Fruit fly (Drosophila melanogaster) whole organism, embryonic: Measurements from ENCODE around the gene Nost.
A peak's percentile ranks its signal among the peaks of the same experiment; 100 is the strongest.

ENCODE experiments used
- Awh ChIP-seq: fragments of 200-800 bp; sonication (Bioruptor generic); IDR thresholded peaks from 2 replicates; pipeline ENCODE4, ENCODE4 v1.3.6; 2022; ENCODE audit warnings: missing biosample characterization, missing genetic modification characterization
- B-H1 ChIP-seq: fragments of 200-800 bp; sonication (Bioruptor generic); IDR thresholded peaks from 3 replicates; pipeline ENCODE4 v1.3.6; 2022; ENCODE audit warnings: missing biosample characterization, missing genetic modification characterization
- Bgb ChIP-seq: fragments of 200-800 bp; sonication (Bioruptor generic); IDR thresholded peaks from 2 replicates; pipeline ENCODE4 v1.3.6; 2022; ENCODE audit warnings: missing biosample characterization, missing genetic modification characterization; ENCODE audit not compliant: partially characterized antibody
- CG10274 ChIP-seq: fragments of 200-800 bp; sonication (Bioruptor generic); optimal IDR thresholded peaks from 3 replicates; lab custom pipeline; 2017; ENCODE audit warnings: missing biosample characterization, mild to moderate bottlenecking, missing genetic modification characterization
- CG11398 ChIP-seq: fragments of 200-800 bp; sonication (Bioruptor generic); optimal IDR thresholded peaks from 2 replicates; lab custom pipeline; 2016; ENCODE audit warnings: missing biosample characterization, missing genetic modification characterization
- CG12104 ChIP-seq: fragments of 200-800 bp; sonication (Bioruptor generic); optimal IDR thresholded peaks from 3 replicates; lab custom pipeline; 2016; ENCODE audit warnings: missing biosample characterization, missing genetic modification characterization
- CG12155 ChIP-seq: fragments of 200-800 bp; sonication (Bioruptor generic); optimal IDR thresholded peaks from 3 replicates; lab custom pipeline; 2016; ENCODE audit warnings: missing biosample characterization, missing genetic modification characterization
- CG1233 ChIP-seq: fragments of 200-800 bp; sonication (Bioruptor generic); optimal IDR thresholded peaks from 4 replicates; lab custom pipeline; 2018; ENCODE audit warnings: missing biosample characterization, mild to moderate bottlenecking, missing genetic modification characterization
- CG12391 ChIP-seq: fragments of 200-800 bp; sonication (Bioruptor generic); optimal IDR thresholded peaks from 3 replicates; lab custom pipeline; 2018; ENCODE audit warnings: missing biosample characterization, mild to moderate bottlenecking, missing genetic modification characterization, moderate library complexity
- CG15601 ChIP-seq: fragments of 200-800 bp; sonication (Bioruptor generic); optimal IDR thresholded peaks from 3 replicates; lab custom pipeline; 2019; ENCODE audit warnings: missing biosample characterization, mild to moderate bottlenecking, missing genetic modification characterization, moderate library complexity
- CG16779 ChIP-seq: fragments of 200-800 bp; sonication (Bioruptor generic); IDR thresholded peaks from 2 replicates; pipeline ENCODE4 v1.3.6; 2022; ENCODE audit warnings: missing biosample characterization, missing genetic modification characterization
- CG17186 ChIP-seq: fragments of 200-800 bp; sonication (Bioruptor generic); optimal IDR thresholded peaks from 3 replicates; lab custom pipeline; 2017; ENCODE audit warnings: missing biosample characterization, missing genetic modification reagents, missing genetic modification characterization
- CG17328 ChIP-seq: fragments of 200-800 bp; sonication (Bioruptor generic); IDR thresholded peaks from 2 replicates; pipeline ENCODE4 v1.3.6; 2022; ENCODE audit warnings: missing biosample characterization, missing genetic modification characterization
- CG17361 ChIP-seq: fragments of 200-800 bp; sonication (Bioruptor generic); IDR thresholded peaks from 3 replicates; pipeline ENCODE4 v1.3.6; 2022; ENCODE audit warnings: missing biosample characterization, missing genetic modification characterization
- CG2199 ChIP-seq: fragments of 200-800 bp; sonication (Bioruptor generic); IDR thresholded peaks from 3 replicates; pipeline ENCODE4 v1.3.6; 2022; ENCODE audit warnings: missing biosample characterization, missing genetic modification characterization
- CG33557 ChIP-seq: fragments of 200-800 bp; sonication (Bioruptor generic); optimal IDR thresholded peaks from 2 replicates; lab custom pipeline; 2019; ENCODE audit warnings: missing biosample characterization, mild to moderate bottlenecking, missing genetic modification characterization, moderate library complexity
- CG4360 ChIP-seq: fragments of 200-800 bp; sonication (Bioruptor generic); IDR thresholded peaks from 2 replicates; pipeline ENCODE4 v1.3.6; 2022; ENCODE audit warnings: missing biosample characterization, missing genetic modification characterization
- CG6813 ChIP-seq: fragments of 200-800 bp; sonication (Bioruptor generic); optimal IDR thresholded peaks from 2 replicates; lab custom pipeline; 2017; ENCODE audit warnings: missing biosample characterization, missing genetic modification characterization, mild to moderate bottlenecking, moderate library complexity, missing genetic modification reagents
- CG7963 ChIP-seq: fragments of 200-800 bp; sonication (Bioruptor generic); IDR thresholded peaks from 3 replicates; pipeline ENCODE4 v1.3.6; 2022; ENCODE audit warnings: missing biosample characterization, missing genetic modification characterization; ENCODE audit not compliant: partially characterized antibody
- CG9437 ChIP-seq: fragments of 200-800 bp; sonication (Bioruptor generic); optimal IDR thresholded peaks from 2 replicates; lab custom pipeline; 2018; ENCODE audit warnings: missing biosample characterization, mild to moderate bottlenecking, missing genetic modification characterization
- CG9609 ChIP-seq: fragments of 200-800 bp; sonication (Bioruptor generic); optimal IDR thresholded peaks from 3 replicates; lab custom pipeline; 2016; ENCODE audit warnings: missing biosample characterization, missing genetic modification characterization
- CG9932 ChIP-seq: fragments of 200-800 bp; sonication (Bioruptor generic); IDR thresholded peaks from 2 replicates; pipeline ENCODE4 v1.3.6; 2022; ENCODE audit warnings: missing biosample characterization, missing genetic modification characterization
- Eip74EF ChIP-seq, 2 experiments: fragments of 200-800 bp in 1 of 2; fragments of >200 bp in 1 of 2; sonication (Bioruptor generic) in 1 of 2; optimal IDR thresholded peaks; 2 replicates each; lab custom pipeline; 2017 to 2019; ENCODE audit warnings: missing biosample characterization in 2 of 2, missing genetic modification characterization in 2 of 2, mild to moderate bottlenecking in 1 of 2, moderate library complexity in 1 of 2
- HmgD ChIP-seq: fragments of 200-800 bp; sonication (Bioruptor generic); optimal IDR thresholded peaks from 3 replicates; lab custom pipeline; 2016; ENCODE audit warnings: missing biosample characterization, missing genetic modification characterization
- Nf-YB ChIP-seq: fragments of 200-800 bp; sonication (Bioruptor generic); optimal IDR thresholded peaks from 3 replicates; lab custom pipeline; 2019; ENCODE audit warnings: missing biosample characterization, mild to moderate bottlenecking, missing genetic modification characterization, moderate library complexity
- Oaz ChIP-seq: fragments of 200-800 bp; sonication (Bioruptor generic); IDR thresholded peaks from 2 replicates; pipeline ENCODE4 v1.3.6; 2022; ENCODE audit warnings: missing biosample characterization, missing genetic modification characterization
- Ptx1 ChIP-seq: fragments of 200-800 bp; sonication (Bioruptor generic); IDR thresholded peaks from 2 replicates; pipeline ENCODE4 v1.3.6; 2022; ENCODE audit warnings: missing biosample characterization, missing genetic modification characterization
- Scr ChIP-seq: fragments of 200-800 bp; sonication (Bioruptor generic); IDR thresholded peaks from 2 replicates; pipeline ENCODE4 v1.3.6; 2022; ENCODE audit warnings: missing biosample characterization, missing genetic modification characterization; ENCODE audit not compliant: partially characterized antibody
- Taf1 ChIP-seq: fragments of 200-800 bp; sonication (Bioruptor generic); IDR thresholded peaks from 2 replicates; pipeline ENCODE4 v1.3.6; 2022; ENCODE audit warnings: missing biosample characterization, missing genetic modification characterization
- bowl ChIP-seq: fragments of 200-800 bp; sonication (Bioruptor generic); IDR thresholded peaks from 2 replicates; pipeline ENCODE4 v1.3.6; 2022; ENCODE audit warnings: missing biosample characterization, missing genetic modification characterization
- ci ChIP-seq: fragments of 200-800 bp; sonication (Bioruptor generic); IDR thresholded peaks from 3 replicates; pipeline ENCODE4 v1.3.6; 2022; ENCODE audit warnings: missing biosample characterization, missing genetic modification characterization
- crc ChIP-seq: fragments of 200-800 bp; sonication (Bioruptor generic); optimal IDR thresholded peaks from 2 replicates; lab custom pipeline; 2016; ENCODE audit warnings: missing biosample characterization, missing genetic modification characterization
- dati ChIP-seq: fragments of 200-800 bp; sonication (Bioruptor generic); IDR thresholded peaks from 2 replicates; pipeline ENCODE4 v1.3.6; 2022; ENCODE audit warnings: missing biosample characterization, missing genetic modification characterization
- dm ChIP-seq: fragments of 200-800 bp; sonication (Bioruptor generic); optimal IDR thresholded peaks from 3 replicates; lab custom pipeline; 2016; ENCODE audit warnings: missing biosample characterization, missing genetic modification characterization
- gcm2 ChIP-seq: fragments of 200-800 bp; sonication (Bioruptor generic); optimal IDR thresholded peaks from 2 replicates; lab custom pipeline; 2016; ENCODE audit warnings: missing biosample characterization, missing genetic modification characterization
- gem ChIP-seq: fragments of 200-800 bp; sonication (Bioruptor generic); optimal IDR thresholded peaks from 2 replicates; lab custom pipeline; 2019; ENCODE audit warnings: missing biosample characterization, mild to moderate bottlenecking, missing genetic modification characterization, moderate library complexity
- grau ChIP-seq: fragments of 200-800 bp; optimal IDR thresholded peaks from 3 replicates; lab custom pipeline; 2019; ENCODE audit warnings: missing biosample characterization, mild to moderate bottlenecking, missing genetic modification characterization, moderate library complexity
- hbn ChIP-seq: fragments of 200-800 bp; sonication (Bioruptor generic); IDR thresholded peaks from 2 replicates; pipeline ENCODE4 v1.3.6; 2022; ENCODE audit warnings: missing biosample characterization, missing genetic modification characterization; ENCODE audit not compliant: partially characterized antibody
- maf-S ChIP-seq: fragments of 200-800 bp; sonication (Bioruptor generic); optimal IDR thresholded peaks from 2 replicates; lab custom pipeline; 2016; ENCODE audit warnings: missing biosample characterization, missing genetic modification characterization
- nau ChIP-seq: fragments of 200-800 bp; sonication (Bioruptor generic); optimal IDR thresholded peaks from 3 replicates; lab custom pipeline; 2017; ENCODE audit warnings: missing biosample characterization, mild to moderate bottlenecking, missing genetic modification characterization, missing genetic modification reagents
- odd ChIP-seq: fragments of 200-800 bp; sonication (Bioruptor generic); optimal IDR thresholded peaks from 2 replicates; lab custom pipeline; 2017; ENCODE audit warnings: missing biosample characterization, mild to moderate bottlenecking, missing genetic modification characterization
- phol ChIP-seq: fragments of 200-800 bp; sonication (Bioruptor generic); optimal IDR thresholded peaks from 3 replicates; lab custom pipeline; 2018; ENCODE audit warnings: missing biosample characterization, mild to moderate bottlenecking, missing genetic modification characterization, moderate library complexity
- salm ChIP-seq: fragments of 200-800 bp; sonication (Bioruptor generic); optimal IDR thresholded peaks from 2 replicates; lab custom pipeline; 2018; ENCODE audit warnings: missing biosample characterization, mild to moderate bottlenecking, missing genetic modification characterization
- sens-2 ChIP-seq: fragments of 200-800 bp; sonication (Bioruptor generic); IDR thresholded peaks from 2 replicates; pipeline ENCODE4 v1.3.6; 2022; ENCODE audit warnings: missing biosample characterization, missing genetic modification characterization
- sna ChIP-seq: fragments of 200-800 bp; sonication (Bioruptor generic); IDR thresholded peaks from 2 replicates; pipeline ENCODE4 v1.3.6; 2022; ENCODE audit warnings: missing biosample characterization, missing genetic modification characterization; ENCODE audit not compliant: partially characterized antibody
- sr ChIP-seq: fragments of 200-800 bp; sonication (Bioruptor generic); IDR thresholded peaks from 3 replicates; pipeline ENCODE4 v1.3.6; 2022; ENCODE audit warnings: missing biosample characterization, missing genetic modification characterization
- tna ChIP-seq: fragments of 200-800 bp; sonication (Bioruptor generic); IDR thresholded peaks from 2 replicates; pipeline ENCODE4 v1.3.6; 2022; ENCODE audit warnings: missing biosample characterization, missing genetic modification characterization; ENCODE audit not compliant: partially characterized antibody
- trh ChIP-seq: fragments of 200-800 bp; sonication (Bioruptor generic); optimal IDR thresholded peaks from 2 replicates; lab custom pipeline; 2016; ENCODE audit warnings: missing biosample characterization, missing genetic modification characterization
- vfl ChIP-seq: fragments of 200-800 bp; sonication (Bioruptor generic); optimal IDR thresholded peaks from 2 replicates; lab custom pipeline; 2016; ENCODE audit warnings: missing biosample characterization, missing genetic modification characterization
- wdn ChIP-seq: fragments of 200-800 bp; sonication (Bioruptor generic); IDR thresholded peaks from 2 replicates; pipeline ENCODE4 v1.3.6; 2022; ENCODE audit warnings: missing biosample characterization, missing genetic modification characterization

The Nost gene

DNA sequence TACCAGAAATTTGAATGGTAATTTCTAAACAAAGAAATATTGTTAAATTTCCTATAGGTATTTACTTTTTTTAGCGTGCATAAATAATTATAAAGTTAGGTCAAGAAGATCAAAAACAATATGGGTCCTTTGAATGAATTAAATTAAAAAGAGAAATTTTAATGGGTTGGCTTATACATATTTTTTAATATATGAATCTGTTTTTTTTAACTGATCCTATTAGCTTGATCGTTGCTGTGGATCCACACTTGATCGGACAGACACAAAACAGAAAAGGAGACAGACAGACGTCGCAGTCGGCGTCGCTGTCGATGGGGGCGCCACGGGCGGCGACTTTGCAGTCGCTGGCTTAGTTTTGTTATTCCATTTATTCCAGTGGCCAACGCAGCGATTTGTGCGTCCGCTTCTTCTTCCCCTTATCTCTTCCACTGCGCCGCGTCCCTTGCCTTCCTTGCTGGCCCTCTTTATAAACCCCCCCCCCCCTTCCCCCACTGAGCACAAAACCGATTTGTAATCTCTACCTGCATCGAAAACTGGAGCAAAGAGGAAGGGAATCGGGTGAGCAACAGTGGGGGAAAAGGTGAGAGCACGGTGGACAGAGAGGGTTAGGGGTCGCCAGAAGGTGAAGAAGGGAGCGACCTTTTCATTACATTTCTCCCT lies 17.9 kb downstream of the Nost start (continued):
- no peak for TF ChIP-seq CG16779 (GFP tag; lab: Robert Waterston, UW)
- TF ChIP-seq Bgb, result no peak
- no peak for TF ChIP-seq CG11398 (GFP tag; lab: Kevin White, UChicago)
- no peak for TF ChIP-seq gcm2 (GFP tag; lab: Kevin White, UChicago)
- peak; percentile 83 for TF ChIP-seq CG15601 (tag; lab: Kevin White, UChicago)
- TF ChIP-seq Awh, result peak; percentile 31; the same call in 1 of the 2 replicates
- no peak for TF ChIP-seq CG17186 (GFP tag; lab: Kevin White, UChicago)
- TF ChIP-seq tna (GFP tag; lab: Robert Waterston, UW), result no peak
- TF ChIP-seq CG4360, result 0 out of 2 replicates have a peak, but pooled peaks have one; percentile 28
- TF ChIP-seq CG12104 (GFP tag; lab: Kevin White, UChicago), result no peak
- TF ChIP-seq CG9609, result no peak
- peak; percentile 26 for TF ChIP-seq CG6813
- TF ChIP-seq sens-2, result 0 out of 2 replicates have a peak, but pooled peaks have one; percentile 35
- no peak for TF ChIP-seq B-H1
- no peak for TF ChIP-seq Oaz (GFP tag; lab: Robert Waterston, UW)
- TF ChIP-seq Scr, result no peak
- TF ChIP-seq trh (GFP tag; lab: Kevin White, UChicago), result no peak
- no peak for TF ChIP-seq HmgD (GFP tag; lab: Kevin White, UChicago)
- no peak for TF ChIP-seq dm (GFP tag; lab: Kevin White, UChicago)
- TF ChIP-seq bowl (GFP tag; lab: Robert Waterston, UW), result no peak
- peak in 1 of 2 experiments; percentile 66 for TF ChIP-seq Eip74EF (GFP tag; optimal IDR thresholded peaks at IDR 0.05; lab: Kevin White, UChicago)
- TF ChIP-seq CG1233 (GFP tag; lab: Kevin White, UChicago), result peak; percentile 55
- TF ChIP-seq CG2199 (GFP tag; lab: Robert Waterston, UW), result no peak
- peak; percentile 61 for TF ChIP-seq Nf-YB (GFP tag; lab: Kevin White, UChicago)
- TF ChIP-seq phol (tag; lab: Kevin White, UChicago), result peak; percentile 86
- TF ChIP-seq vfl (GFP tag; lab: Kevin White, UChicago), result no peak
- TF ChIP-seq nau (GFP tag; lab: Kevin White, UChicago), result no peak
- no peak for TF ChIP-seq CG9932 (GFP tag; lab: Robert Waterston, UW)
- TF ChIP-seq Taf1 (GFP tag; lab: Robert Waterston, UW), result no peak
- TF ChIP-seq maf-S (GFP tag; lab: Kevin White, UChicago), result no peak
- no peak for TF ChIP-seq CG7963 (GFP tag; lab: Robert Waterston, UW)
- peak; percentile 82 for TF ChIP-seq CG12391 (tag; lab: Kevin White, UChicago)
- peak; percentile 60; the same call in 1 of the 2 replicates for TF ChIP-seq CG17328
- TF ChIP-seq CG17361, result peak; percentile 85
- TF ChIP-seq hbn, result no peak
- TF ChIP-seq grau (tag; lab: Kevin White, UChicago), result peak; percentile 79
- TF ChIP-seq CG33557 (GFP tag; lab: Kevin White, UChicago), result peak; percentile 88
- peak; percentile 70 for TF ChIP-seq salm (tag; lab: Kevin White, UChicago)
- peak; percentile 48; the same call in 1 of the 3 replicates for TF ChIP-seq ci
- peak; percentile 57 for TF ChIP-seq odd (GFP tag; lab: Kevin White, UChicago)
- TF ChIP-seq sr (GFP tag; lab: Robert Waterston, UW), result no peak
- no peak for TF ChIP-seq dati (GFP tag; lab: Robert Waterston, UW)
- no peak for TF ChIP-seq crc (GFP tag; lab: Kevin White, UChicago)
- TF ChIP-seq Ptx1, result peak; percentile 57
- TF ChIP-seq gem (tag; lab: Kevin White, UChicago), result peak; percentile 88
- TF ChIP-seq sna (GFP tag; lab: Robert Waterston, UW), result no peak
- no peak for TF ChIP-seq CG12155
- TF ChIP-seq wdn (GFP tag; lab: Robert Waterston, UW), result no peak
- peak; percentile 59 for TF ChIP-seq CG9437 (GFP tag; lab: Kevin White, UChicago)
- TF ChIP-seq CG10274 (GFP tag; lab: Kevin White, UChicago), result no peak
